Worm (Caenorhabditis elegans) whole organism, young adult: ENCODE data around the gene rps-12.

Experiments used
- ZK185.1 ChIP-seq: sonication (generic microtip); optimal IDR thresholded peaks from 2 replicates; lab custom pipeline; 2016; ENCODE audit warnings: mild to moderate bottlenecking, missing genetic modification characterization, missing compliant biosample characterization; ENCODE audit not compliant: poor library complexity, severe bottlenecking
- athp-1 ChIP-seq: sonication (generic microtip); optimal IDR thresholded peaks from 2 replicates; lab custom pipeline; 2017; ENCODE audit warnings: mild to moderate bottlenecking, missing genetic modification characterization, missing compliant biosample characterization
- ets-4 ChIP-seq: fragments of 200-800 bp; sonication (Bioruptor generic); optimal IDR thresholded peaks from 2 replicates; lab custom pipeline; 2018; ENCODE audit warnings: mild to moderate bottlenecking, missing genetic modification characterization, missing compliant biosample characterization
- lin-54 ChIP-seq: fragments of 200-800 bp; sonication (Bioruptor generic); optimal IDR thresholded peaks from 2 replicates; lab custom pipeline; 2018; ENCODE audit warnings: mild to moderate bottlenecking, missing genetic modification characterization, missing compliant biosample characterization
- unc-130 ChIP-seq: sonication (generic microtip); optimal IDR thresholded peaks from 2 replicates; lab custom pipeline; 2016; ENCODE audit warnings: missing genetic modification reagents, missing genetic modification characterization, missing compliant biosample characterization
- unc-62 ChIP-seq: fragments of 150-350 bp; optimal IDR thresholded peaks from 2 replicates; lab custom pipeline; 2014; ENCODE audit warnings: missing biosample characterization, missing genetic modification reagents, missing genetic modification characterization

DNA sequence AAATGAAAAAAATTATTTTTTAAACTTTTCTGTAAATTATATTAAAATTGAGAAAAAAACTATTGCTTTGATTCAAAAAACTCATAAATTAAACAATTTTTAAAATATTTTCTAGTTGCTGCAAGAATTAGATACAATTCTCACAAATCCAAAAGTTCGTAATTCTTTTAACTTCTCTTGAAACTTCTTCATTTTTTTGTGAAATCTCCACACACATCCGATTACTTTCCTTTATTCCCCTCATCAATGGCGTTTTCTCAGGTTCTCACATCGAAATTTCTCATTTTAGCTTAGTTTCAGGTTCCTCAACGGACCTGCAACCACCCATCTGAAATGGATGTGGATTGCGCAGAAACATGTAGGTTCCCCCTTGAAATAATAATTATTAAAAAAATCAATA is 43.5 kb downstream of the rps-12 start, which contains the start of gene wrm-1:
- no peak for TF ChIP-seq athp-1 (tag; lab: Kevin White, UChicago)
- TF ChIP-seq ets-4 (GFP tag; lab: Kevin White, UChicago) = no peak
- no peak for TF ChIP-seq unc-130 (GFP tag; lab: Kevin White, UChicago)
- no peak for TF ChIP-seq ZK185.1 (tag; lab: Kevin White, UChicago)
- no peak for TF ChIP-seq unc-62 (GFP tag; lab: Kevin White, UChicago)
- TF ChIP-seq lin-54 (GFP tag; lab: Kevin White, UChicago) = no peak
